Worm (Caenorhabditis elegans): ENCODE measurements around the gene F49F1.2.

DNA sequence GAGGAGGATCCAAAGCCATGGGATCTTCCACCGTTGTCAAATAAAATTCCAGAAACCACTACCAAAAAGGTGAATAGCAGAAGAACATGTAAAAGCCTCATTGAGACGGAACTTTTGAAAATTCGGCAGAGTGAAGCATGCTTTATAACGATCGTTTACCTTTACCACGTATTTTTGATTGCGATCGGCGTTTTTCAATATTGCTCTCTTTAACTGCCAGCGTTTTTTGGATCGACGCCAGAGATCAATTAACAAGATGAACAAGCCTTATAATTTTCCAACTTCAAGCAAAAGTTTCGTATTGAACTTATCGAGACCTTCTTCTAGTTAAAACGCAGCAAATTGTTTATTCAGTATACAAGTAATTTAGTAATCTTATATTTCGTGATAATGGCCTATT, 23.3 kb downstream of the F49F1.2 start, which contains the start of gene F49F1.10:
- TF ChIP-seq lin-39 (tag; optimal IDR thresholded peaks at IDR 0.05) (no peak), ama-1 (optimal IDR thresholded peaks at IDR 0.05) (no peak), pqm-1 (tag; optimal IDR thresholded peaks at IDR 0.05) (no peak), ztf-11 (tag; optimal IDR thresholded peaks at IDR 0.05) (no peak), egl-27 (tag; optimal IDR thresholded peaks at IDR 0.05) (no peak), pha-4 (tag; optimal IDR thresholded peaks at IDR 0.05) (no peak), fos-1 (tag; optimal IDR thresholded peaks at IDR 0.05) (no peak), hmg-11 (tag; optimal IDR thresholded peaks at IDR 0.05) (no peak), nfya-1 (tag; optimal IDR thresholded peaks at IDR 0.05; ENCODE audit: insufficient read depth) (no peak), elt-2 (tag; optimal IDR thresholded peaks at IDR 0.05) (no peak), egl-5 (tag; optimal IDR thresholded peaks at IDR 0.05) (no peak), ZK546.5 (tag; optimal IDR thresholded peaks at IDR 0.05) (no peak), elt-1 (tag; optimal IDR thresholded peaks at IDR 0.05) (no peak)
